Worm (Caenorhabditis elegans): ENCODE measurements around the gene F59E11.2.

The F59E11.2 gene

ce11 chrV:8990194-8990649 is 11.1 kb upstream of the F59E11.2 start, which contains the start of gene F59E11.7:
Gene F59E11.7, plus strand, starts transcription at chrV:8990244.
- TF ChIP-seq sma-3 (GFP tag; optimal IDR thresholded peaks at IDR 0.05) = peak; percentile 11
- TF ChIP-seq nhr-25 (tag; optimal IDR thresholded peaks at IDR 0.05) = peak; percentile 77
- no peak for TF ChIP-seq mbf-1 (tag; optimal IDR thresholded peaks at IDR 0.05)

- TF ChIP-seq gmeb-1 (tag; optimal IDR thresholded peaks at IDR 0.05) (no peak), unc-39 (tag; optimal IDR thresholded peaks at IDR 0.05) (no peak), unc-62 (GFP tag; optimal IDR thresholded peaks at IDR 0.05) (no peak), nhr-77 (tag; optimal IDR thresholded peaks at IDR 0.05) (no peak), elt-1 (tag; optimal IDR thresholded peaks at IDR 0.05) (no peak), Y55F3AM.14 (GFP tag; optimal IDR thresholded peaks at IDR 0.05) (no peak), mab-5 (tag; optimal IDR thresholded peaks at IDR 0.05) (no peak), dmd-4 (tag; optimal IDR thresholded peaks at IDR 0.05) (no peak), sma-3 (GFP tag; optimal IDR thresholded peaks at IDR 0.05) (no peak)
Observed at ce11 chrV:8991679-8992078, 9.6 kb upstream of the F59E11.2 start, which contains the start of gene F59E11.6. Gene F59E11.6, plus strand, starts transcription at chrV:8991789.

- TF ChIP-seq nhr-6 (tag; optimal IDR thresholded peaks at IDR 0.05) (no peak), blmp-1 (tag; optimal IDR thresholded peaks at IDR 0.05; ENCODE audit: insufficient read depth) (peak; percentile 91), nhr-21 (tag; optimal IDR thresholded peaks at IDR 0.05) (peak; percentile 45), snpc-4 (tag; optimal IDR thresholded peaks at IDR 0.05) (no peak), crh-2 (tag; optimal IDR thresholded peaks at IDR 0.05) (peak; percentile 15), nhr-25 (tag; optimal IDR thresholded peaks at IDR 0.05) (peak; percentile 33), R02D3.7 (tag; optimal IDR thresholded peaks at IDR 0.05) (no peak), sma-9 (GFP tag; optimal IDR thresholded peaks at IDR 0.05) (peak; percentile 42), sma-9 (tag; optimal IDR thresholded peaks at IDR 0.05) (no peak), sem-4 (tag; optimal IDR thresholded peaks at IDR 0.05) (peak; percentile 10), unc-62 (GFP tag; optimal IDR thresholded peaks at IDR 0.05) (no peak), sma-3 (GFP tag; optimal IDR thresholded peaks at IDR 0.05) (peak; percentile 33), C34F6.9 (tag; optimal IDR thresholded peaks at IDR 0.05) (no peak)
Observed at ce11 chrV:8994272-8994671, 7.0 kb upstream of the F59E11.2 start.

ce11 chrV:8994801-8995200 is 6.5 kb upstream of the F59E11.2 start, which contains the start of gene F59E11.5:
Gene F59E11.5, plus strand, starts transcription at chrV:8995101.
- TF ChIP-seq nhr-25 (tag; optimal IDR thresholded peaks at IDR 0.05) = peak; percentile 35
- no peak for TF ChIP-seq elt-1 (tag; optimal IDR thresholded peaks at IDR 0.05)
- no peak for TF ChIP-seq elt-3 (tag; optimal IDR thresholded peaks at IDR 0.05)

ce11 chrV:9003291-9003690 is 2.0 kb downstream of the F59E11.2 start, which contains the start of gene srx-1:
Gene srx-1, plus strand, starts transcription at chrV:9003672.
- TF ChIP-seq aly-2 (tag; optimal IDR thresholded peaks at IDR 0.05) = no peak
- no peak for TF ChIP-seq nhr-6 (tag; optimal IDR thresholded peaks at IDR 0.05)
- TF ChIP-seq alr-1 (tag; optimal IDR thresholded peaks at IDR 0.05) = no peak
- no peak for TF ChIP-seq unc-39 (tag; optimal IDR thresholded peaks at IDR 0.05)
- TF ChIP-seq ztf-4 (tag; optimal IDR thresholded peaks at IDR 0.05) = no peak
- no peak for TF ChIP-seq C34F6.9 (tag; optimal IDR thresholded peaks at IDR 0.05)
- no peak for TF ChIP-seq ceh-82 (tag; optimal IDR thresholded peaks at IDR 0.05)
- TF ChIP-seq F13H6.1 (tag; optimal IDR thresholded peaks at IDR 0.05) = no peak
- no peak for TF ChIP-seq nhr-11 (tag; optimal IDR thresholded peaks at IDR 0.05)
- TF ChIP-seq ZK546.5 (tag; optimal IDR thresholded peaks at IDR 0.05) = no peak
- no peak for TF ChIP-seq nhr-21 (tag; optimal IDR thresholded peaks at IDR 0.05)
- TF ChIP-seq gmeb-1 (tag; optimal IDR thresholded peaks at IDR 0.05) = no peak
- no peak for TF ChIP-seq nhr-23 (tag; optimal IDR thresholded peaks at IDR 0.05)
- TF ChIP-seq crh-2 (tag; optimal IDR thresholded peaks at IDR 0.05) = no peak
- TF ChIP-seq lsy-2 (tag; optimal IDR thresholded peaks at IDR 0.05) = no peak
- TF ChIP-seq ceh-16 (tag; optimal IDR thresholded peaks at IDR 0.05) = no peak
- no peak for TF ChIP-seq elt-3 (tag; optimal IDR thresholded peaks at IDR 0.05)
- no peak for TF ChIP-seq unc-62 (GFP tag; optimal IDR thresholded peaks at IDR 0.05)

- TF ChIP-seq elt-1 (tag; optimal IDR thresholded peaks at IDR 0.05) (no peak), skn-1 (tag; optimal IDR thresholded peaks at IDR 0.05) (no peak), gmeb-1 (tag; optimal IDR thresholded peaks at IDR 0.05) (no peak), mdl-1 (tag; optimal IDR thresholded peaks at IDR 0.05) (no peak), nhr-6 (tag; optimal IDR thresholded peaks at IDR 0.05) (no peak), nhr-129 (tag; optimal IDR thresholded peaks at IDR 0.05) (no peak), mbf-1 (tag; optimal IDR thresholded peaks at IDR 0.05) (no peak), lin-11 (tag; optimal IDR thresholded peaks at IDR 0.05) (no peak)
Observed at ce11 chrV:9005243-9005642, 4.0 kb downstream of the F59E11.2 start, which contains the start of gene srx-3. Gene srx-3, plus strand, starts transcription at chrV:9005543.

Measured in whole organism, L2 larva.